Fruit fly (Drosophila melanogaster): Measurements from ENCODE around the gene Rbcn-3A.

The Rbcn-3A gene

dm6 chrX:6253701-6254100 is 1.6 kb downstream of the Rbcn-3A start (continued):
- peak; percentile 8 for TF ChIP-seq CrebB (tag; optimal IDR thresholded peaks at IDR 0.05)
- TF ChIP-seq CG7987 (GFP tag; optimal IDR thresholded peaks at IDR 0.05), result peak; percentile 11
- no peak for TF ChIP-seq Awh (GFP tag; IDR thresholded peaks at IDR 0.05)
- no peak for TF ChIP-seq croc (GFP tag; conservative IDR thresholded peaks at IDR 0.05)
- no peak for TF ChIP-seq rib (GFP tag; IDR thresholded peaks at IDR 0.05)
- TF ChIP-seq cg (GFP tag; optimal IDR thresholded peaks at IDR 0.05), result peak; percentile 40
- no peak for TF ChIP-seq CG17385 (GFP tag; optimal IDR thresholded peaks at IDR 0.05)
- TF ChIP-seq CG11723 (GFP tag; optimal IDR thresholded peaks at IDR 0.05), result no peak
- TF ChIP-seq dysf (GFP tag; IDR thresholded peaks at IDR 0.05), result no peak
- peak; percentile 12 for TF ChIP-seq Sox102F (GFP tag; optimal IDR thresholded peaks at IDR 0.05)
- TF ChIP-seq B-H2 (GFP tag; optimal IDR thresholded peaks at IDR 0.05), result no peak
- peak; percentile 6 for TF ChIP-seq CG3407 (GFP tag; optimal IDR thresholded peaks at IDR 0.05)
- no peak for TF ChIP-seq br (optimal IDR thresholded peaks at IDR 0.05)
- TF ChIP-seq psq (GFP tag; optimal IDR thresholded peaks at IDR 0.05), result no peak
- TF ChIP-seq CG9215 (GFP tag; IDR thresholded peaks at IDR 0.05), result no peak
- 0 out of 3 replicates have a peak, but pooled peaks have one; percentile 27 for TF ChIP-seq ci (GFP tag; IDR thresholded peaks at IDR 0.05)
- TF ChIP-seq CG1024 (GFP tag; IDR thresholded peaks at IDR 0.05), result 0 out of 2 replicates have a peak, but pooled peaks have one; percentile 11
- TF ChIP-seq Hmr (GFP tag; optimal IDR thresholded peaks at IDR 0.05), result peak; percentile 20
- peak; percentile 90 for TF ChIP-seq CTCF (GFP tag; optimal IDR thresholded peaks at IDR 0.05)
- TF ChIP-seq Usf (GFP tag; optimal IDR thresholded peaks at IDR 0.05), result no peak
- TF ChIP-seq ATbp (GFP tag; optimal IDR thresholded peaks at IDR 0.05), result peak; percentile 54
- peak; percentile 16 for TF ChIP-seq CG10543 (GFP tag; optimal IDR thresholded peaks at IDR 0.05)
- TF ChIP-seq CG10959 (GFP tag; IDR thresholded peaks at IDR 0.05), result no peak
- no peak for TF ChIP-seq org-1 (GFP tag; optimal IDR thresholded peaks at IDR 0.05)
- TF ChIP-seq HHEX (GFP tag; optimal IDR thresholded peaks at IDR 0.05), result peak; percentile 44
- TF ChIP-seq onecut (GFP tag; IDR thresholded peaks at IDR 0.05), result peak; percentile 29
- TF ChIP-seq fru (optimal IDR thresholded peaks at IDR 0.05), result no peak
- TF ChIP-seq repo (GFP tag; optimal IDR thresholded peaks at IDR 0.05), result no peak
- no peak for TF ChIP-seq Eip74EF (GFP tag; optimal IDR thresholded peaks at IDR 0.05)
- no peak for TF ChIP-seq CG1647 (GFP tag; optimal IDR thresholded peaks at IDR 0.05)
- TF ChIP-seq Sry-β (GFP tag; optimal IDR thresholded peaks at IDR 0.05), result no peak
- TF ChIP-seq CG6254 (GFP tag; optimal IDR thresholded peaks at IDR 0.05), result no peak
- 0 out of 4 replicates have a peak, but pooled peaks have one; percentile 38 for TF ChIP-seq chinmo (GFP tag; IDR thresholded peaks at IDR 0.05; ENCODE audit: partially characterized antibody)
- no peak for TF ChIP-seq jing (GFP tag; optimal IDR thresholded peaks at IDR 0.05)
- TF ChIP-seq lab (GFP tag; optimal IDR thresholded peaks at IDR 0.05), result peak; percentile 7
- TF ChIP-seq zfh1 (GFP tag; IDR thresholded peaks at IDR 0.05), result no peak
- no peak for TF ChIP-seq chm (GFP tag; IDR thresholded peaks at IDR 0.05)
- no peak for TF ChIP-seq Deaf1 (tag; optimal IDR thresholded peaks at IDR 0.05)
- no peak for TF ChIP-seq sug (tag; optimal IDR thresholded peaks at IDR 0.05)
- no peak for TF ChIP-seq HmgZ (tag; optimal IDR thresholded peaks at IDR 0.05)
- TF ChIP-seq pros (GFP tag; optimal IDR thresholded peaks at IDR 0.05), result no peak
- TF ChIP-seq salm (tag; optimal IDR thresholded peaks at IDR 0.05), result peak; percentile 27
- TF ChIP-seq CG4404 (GFP tag; IDR thresholded peaks at IDR 0.05), result no peak
- TF ChIP-seq hth (optimal IDR thresholded peaks at IDR 0.05), result no peak
- TF ChIP-seq sens (GFP tag), result peak; percentile 83
- peak; percentile 16 for TF ChIP-seq fd3F (GFP tag; optimal IDR thresholded peaks at IDR 0.05)
- peak; percentile 91 for TF ChIP-seq CG14965 (GFP tag; optimal IDR thresholded peaks at IDR 0.05; ENCODE audit: borderline replicate concordance)
